Worm (Caenorhabditis elegans): ENCODE measurements around the gene tbc-6.

DNA sequence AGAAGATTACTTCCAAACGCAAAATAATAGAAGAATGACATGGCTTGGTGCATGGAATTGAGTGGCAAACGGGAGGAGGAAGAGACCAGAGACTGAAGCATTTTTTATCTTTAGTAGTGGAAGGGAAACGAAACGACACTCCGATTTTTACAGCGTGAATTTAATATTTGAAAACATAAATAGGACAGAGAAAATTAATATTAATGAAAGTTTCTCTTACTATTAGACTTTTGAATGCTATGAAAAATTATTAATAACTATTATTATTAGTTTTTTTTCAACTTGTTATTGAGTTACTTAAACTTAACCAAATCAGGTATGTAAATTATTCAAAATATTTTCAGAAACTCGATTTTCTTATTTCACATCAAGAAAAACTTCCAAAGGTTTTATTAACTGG, 32.1 kb downstream of the tbc-6 start, which contains the start of gene C44B7.7:
- no peak for TF ChIP-seq ztf-7 (tag; optimal IDR thresholded peaks at IDR 0.05)
- no peak for TF ChIP-seq nhr-237 (tag; optimal IDR thresholded peaks at IDR 0.05)
- no peak for TF ChIP-seq aly-2 (tag; optimal IDR thresholded peaks at IDR 0.05)
- no peak for TF ChIP-seq nhr-10 (tag; optimal IDR thresholded peaks at IDR 0.05)

Measured in whole organism, L4 larva.